Fruit fly (Drosophila melanogaster): ENCODE data around the gene dachs.

dm6 chr2L:8433512-8433911 is 33.1 kb upstream of the dachs start, which contains the start of gene grk:
- TF ChIP-seq CG8478 (optimal IDR thresholded peaks at IDR 0.05) (no peak), CTCF (optimal IDR thresholded peaks at IDR 0.05) (no peak)
